Fruit fly (Drosophila melanogaster): Measurements from ENCODE around the gene CG3386.

CG3386 gene

dm6 chr3L:696404-697054 lies 14.3 kb upstream of the CG3386 start (continued):
- TF ChIP-seq esg (GFP tag; conservative IDR thresholded peaks at IDR 0.05), result peak; percentile 94
- peak; percentile 47 for TF ChIP-seq dm (GFP tag; optimal IDR thresholded peaks at IDR 0.05)
- peak; percentile 82 for TF ChIP-seq Jarid2 (GFP tag; optimal IDR thresholded peaks at IDR 0.05)
- peak; percentile 95 for TF ChIP-seq Drgx (GFP tag; IDR thresholded peaks at IDR 0.05)
- peak; percentile 88 for TF ChIP-seq Chrac-16 (GFP tag; optimal IDR thresholded peaks at IDR 0.05)
- peak; percentile 93 for TF ChIP-seq CG15601 (tag; optimal IDR thresholded peaks at IDR 0.05)
- no peak for TF ChIP-seq Sin3A (optimal IDR thresholded peaks at IDR 0.05)
- peak; percentile 43 for TF ChIP-seq gro (GFP tag; optimal IDR thresholded peaks at IDR 0.05)
- TF ChIP-seq Scr (GFP tag; IDR thresholded peaks at IDR 0.05; ENCODE audit: partially characterized antibody), result no peak
- TF ChIP-seq CG13123 (GFP tag; optimal IDR thresholded peaks at IDR 0.05), result peak; percentile 88
- TF ChIP-seq NK7.1 (GFP tag; optimal IDR thresholded peaks at IDR 0.05), result peak; percentile 56
- peak; percentile 96 for TF ChIP-seq Spps (tag; optimal IDR thresholded peaks at IDR 0.05)
- peak; percentile 95 for TF ChIP-seq ttk (GFP tag; IDR thresholded peaks at IDR 0.05)
- TF ChIP-seq cato (GFP tag; optimal IDR thresholded peaks at IDR 0.05; ENCODE audit: borderline replicate concordance), result peak; percentile 84
- TF ChIP-seq dmrt99B (tag; optimal IDR thresholded peaks at IDR 0.05), result peak; percentile 97
- peak; percentile 66 to 92 for TF ChIP-seq dpn (GFP tag; optimal IDR thresholded peaks at IDR 0.05)
- no peak for TF ChIP-seq eyg (GFP tag; optimal IDR thresholded peaks at IDR 0.05)
- TF ChIP-seq pb (GFP tag; optimal IDR thresholded peaks at IDR 0.05), result peak; percentile 19
- peak; percentile 90 for TF ChIP-seq Taf1 (GFP tag; IDR thresholded peaks at IDR 0.05)
- TF ChIP-seq dysf (GFP tag; IDR thresholded peaks at IDR 0.05), result peak; percentile 98
- peak; percentile 9 for TF ChIP-seq CG12744 (GFP tag; optimal IDR thresholded peaks at IDR 0.05)
- peak; percentile 47 for TF ChIP-seq CG11398 (GFP tag; optimal IDR thresholded peaks at IDR 0.05)
- TF ChIP-seq Tbp (GFP tag; optimal IDR thresholded peaks at IDR 0.05), result no peak
- peak; percentile 95 for TF ChIP-seq Asciz (GFP tag; optimal IDR thresholded peaks at IDR 0.05)
- peak; percentile 96 for TF ChIP-seq zen (tag; optimal IDR thresholded peaks at IDR 0.05)
- TF ChIP-seq bab2 (GFP tag; optimal IDR thresholded peaks at IDR 0.05), result peak; percentile 69
- 0 out of 4 replicates have a peak, but pooled peaks have one; percentile 19 for TF ChIP-seq chinmo (GFP tag; IDR thresholded peaks at IDR 0.05; ENCODE audit: partially characterized antibody)
- TF ChIP-seq CG11247 (GFP tag; IDR thresholded peaks at IDR 0.05), result peak; percentile 94
- TF ChIP-seq CG14014 (GFP tag; IDR thresholded peaks at IDR 0.05), result peak; percentile 97
- TF ChIP-seq CG6813 (GFP tag; optimal IDR thresholded peaks at IDR 0.05), result peak; percentile 97
- peak; percentile 29 for TF ChIP-seq Atf3 (GFP tag; optimal IDR thresholded peaks at IDR 0.05)
- TF ChIP-seq prd (optimal IDR thresholded peaks at IDR 0.05), result no peak
- TF ChIP-seq prd (GFP tag; IDR thresholded peaks at IDR 0.05), result peak; percentile 98
- TF ChIP-seq Mes4 (GFP tag; optimal IDR thresholded peaks at IDR 0.05), result peak; percentile 21
- TF ChIP-seq so (GFP tag; IDR thresholded peaks at IDR 0.05), result peak; percentile 96
- TF ChIP-seq CG6175 (GFP tag; IDR thresholded peaks at IDR 0.05), result peak; percentile 85
- TF ChIP-seq nerfin-1 (tag; optimal IDR thresholded peaks at IDR 0.05), result peak; percentile 93
- TF ChIP-seq Six4 (GFP tag; optimal IDR thresholded peaks at IDR 0.05), result peak; percentile 91
- peak; percentile 78 for TF ChIP-seq sug (tag; optimal IDR thresholded peaks at IDR 0.05)
- TF ChIP-seq abd-A (tag; optimal IDR thresholded peaks at IDR 0.05), result peak; percentile 72
- peak; percentile 96 for TF ChIP-seq CG14710 (tag; optimal IDR thresholded peaks at IDR 0.05)
- no peak for TF ChIP-seq Lpt (GFP tag; optimal IDR thresholded peaks at IDR 0.05)
- TF ChIP-seq Kr (GFP tag; optimal IDR thresholded peaks at IDR 0.05), result peak; percentile 89
- TF ChIP-seq Dbx (GFP tag; IDR thresholded peaks at IDR 0.05), result peak; percentile 94
- peak; percentile 95 for TF ChIP-seq CG8388 (GFP tag; optimal IDR thresholded peaks at IDR 0.05)
- TF ChIP-seq B-H2 (GFP tag; optimal IDR thresholded peaks at IDR 0.05), result peak; percentile 25
- peak; percentile 35; the same call in 1 of the 2 replicates for TF ChIP-seq Dip2 (GFP tag; IDR thresholded peaks at IDR 0.05)
- TF ChIP-seq D (optimal IDR thresholded peaks at IDR 0.05), result no peak
- peak; percentile 96 for TF ChIP-seq D (GFP tag; optimal IDR thresholded peaks at IDR 0.05)
- TF ChIP-seq Sox100B (GFP tag; optimal IDR thresholded peaks at IDR 0.05), result peak; percentile 94
- TF ChIP-seq pzg (GFP tag; optimal IDR thresholded peaks at IDR 0.05), result peak; percentile 4
